Fruit fly (Drosophila melanogaster) whole organism: ENCODE data around the gene Mipp2.

Experiments used
- CG8478 ChIP-seq: fragments of >200 bp; optimal IDR thresholded peaks from 2 replicates; lab custom pipeline; 2018; ENCODE audit warnings: inconsistent platforms
- Dll ChIP-seq: fragments of >200 bp; optimal IDR thresholded peaks from 2 replicates; lab custom pipeline; 2017
- EcR ChIP-seq, 2 experiments: fragments of >200 bp; optimal IDR thresholded peaks; 2 replicates each; lab custom pipeline; 2017; ENCODE audit warnings: missing biosample characterization in 2 of 2, missing genetic modification characterization in 2 of 2, missing genetic modification reagents in 2 of 2
- pan ChIP-seq: fragments of >200 bp; optimal IDR thresholded peaks from 2 replicates; lab custom pipeline; 2017
- psq ChIP-seq: fragments of >200 bp; optimal IDR thresholded peaks from 2 replicates; lab custom pipeline; 2017
- usp ChIP-seq: fragments of >200 bp; optimal IDR thresholded peaks from 2 replicates; lab custom pipeline; 2017; ENCODE audit warnings: missing biosample characterization, missing genetic modification characterization, mixed read lengths

The Mipp2 gene

DNA sequence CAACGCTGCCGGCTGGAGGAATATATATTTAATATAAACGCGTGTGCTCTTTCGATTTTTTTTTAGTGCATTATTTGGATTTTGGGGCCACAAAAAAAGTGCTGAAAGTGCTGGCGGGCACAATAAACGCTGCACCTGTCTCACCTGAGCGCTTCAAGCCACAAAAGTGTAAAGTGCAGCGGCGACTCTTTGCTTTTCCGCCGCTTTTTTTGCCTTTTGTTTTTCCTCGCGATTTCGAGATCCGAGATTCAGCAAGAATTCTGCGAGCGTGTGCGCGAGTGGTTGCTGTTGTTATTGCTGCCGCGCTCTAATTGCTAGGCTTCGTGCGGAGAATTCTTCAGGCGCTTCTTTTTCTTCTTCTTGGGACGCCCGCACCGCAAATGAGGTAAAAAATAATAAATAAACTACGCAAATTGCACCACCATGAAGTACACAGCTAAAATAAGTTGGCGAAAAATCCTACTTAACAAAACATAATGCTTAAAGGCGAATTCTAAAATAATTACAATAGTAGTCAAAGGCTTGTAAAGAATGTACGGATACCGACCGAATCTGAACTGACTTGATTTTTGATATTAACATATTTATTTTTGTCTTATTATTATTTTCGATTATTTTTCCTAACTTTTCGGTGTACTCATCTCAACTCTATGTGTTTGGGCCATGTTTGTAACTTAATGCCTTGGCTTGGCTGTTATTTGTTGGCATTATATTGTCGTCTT lies 40.2 kb downstream of the Mipp2 start:
- TF ChIP-seq CG8478 (lab: Kevin White, UChicago) = no peak
- TF ChIP-seq EcR (GFP tag; optimal IDR thresholded peaks at IDR 0.05; lab: Kevin White, UChicago) = no peak
- no peak for TF ChIP-seq usp (GFP tag; lab: Kevin White, UChicago)
- no peak for TF ChIP-seq Dll (lab: Kevin White, UChicago)
- no peak for TF ChIP-seq pan
- TF ChIP-seq psq (lab: Kevin White, UChicago) = no peak

dm6 chrX:6050282-6050934 lies 40.9 kb downstream of the Mipp2 start, which contains the start of gene CG5921:
TSS of gene CG5921 (plus strand) at chrX:6050828.
- TF ChIP-seq CG8478 (lab: Kevin White, UChicago) (no peak), pan (no peak), usp (GFP tag; lab: Kevin White, UChicago) (no peak), EcR (GFP tag; optimal IDR thresholded peaks at IDR 0.05; lab: Kevin White, UChicago) (no peak), psq (lab: Kevin White, UChicago) (no peak)

dm6 chrX:6039431-6040016 lies 51.7 kb downstream of the Mipp2 start, which contains the start of gene CG5937:
TSS of gene CG5937 (plus strand) at chrX:6040005.
- TF ChIP-seq EcR (GFP tag; optimal IDR thresholded peaks at IDR 0.05; lab: Kevin White, UChicago) (no peak), psq (lab: Kevin White, UChicago) (no peak), pan (no peak), Dll (lab: Kevin White, UChicago) (no peak), usp (GFP tag; lab: Kevin White, UChicago) (no peak), CG8478 (lab: Kevin White, UChicago) (no peak)

- TF ChIP-seq EcR (GFP tag; optimal IDR thresholded peaks at IDR 0.05; lab: Kevin White, UChicago) (no peak), pan (no peak), psq (lab: Kevin White, UChicago) (no peak), Dll (lab: Kevin White, UChicago) (no peak), usp (GFP tag; lab: Kevin White, UChicago) (no peak), CG8478 (lab: Kevin White, UChicago) (no peak)
Measured at dm6 chrX:6037180-6037946, 53.9 kb downstream of the Mipp2 start, which contains the start of the genes rux and MCTS1. TSS of gene rux (minus strand) at chrX:6037800. TSS of gene MCTS1 (plus strand) at chrX:6037892.

DNA sequence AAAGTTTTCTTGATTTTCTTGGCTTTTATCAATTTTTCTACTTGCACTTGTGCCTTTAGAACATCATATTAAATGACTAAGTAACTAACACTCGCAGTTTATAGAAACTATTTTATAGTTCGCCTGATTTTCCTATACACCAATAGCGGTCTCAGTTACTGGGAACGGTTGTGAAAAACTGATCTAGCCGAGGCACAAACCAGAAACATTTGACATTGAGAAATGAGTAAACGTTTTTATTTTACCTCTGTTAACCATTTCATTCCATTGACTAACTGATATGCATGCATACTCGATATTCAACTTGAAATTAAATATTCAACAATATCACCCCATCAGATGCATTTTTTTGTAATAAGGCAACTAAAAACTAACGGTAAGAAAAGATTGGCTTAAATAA lies 55.9 kb downstream of the Mipp2 start:
- TF ChIP-seq Dll (lab: Kevin White, UChicago) (no peak), psq (lab: Kevin White, UChicago) (no peak), pan (no peak), usp (GFP tag; lab: Kevin White, UChicago) (no peak), CG8478 (lab: Kevin White, UChicago) (no peak), EcR (GFP tag; optimal IDR thresholded peaks at IDR 0.05; lab: Kevin White, UChicago) (no peak)

- TF ChIP-seq Dll (lab: Kevin White, UChicago) (no peak), CG8478 (lab: Kevin White, UChicago) (no peak), EcR (GFP tag; optimal IDR thresholded peaks at IDR 0.05; lab: Kevin White, UChicago) (no peak), psq (lab: Kevin White, UChicago) (no peak), pan (no peak), usp (GFP tag; lab: Kevin White, UChicago) (no peak)
Measured at dm6 chrX:6034741-6035140, 56.5 kb downstream of the Mipp2 start.

- TF ChIP-seq CG8478 (lab: Kevin White, UChicago) = no peak
- no peak for TF ChIP-seq Dll (lab: Kevin White, UChicago)
- no peak for TF ChIP-seq usp (GFP tag; lab: Kevin White, UChicago)
- TF ChIP-seq pan = no peak
- no peak for TF ChIP-seq EcR (GFP tag; optimal IDR thresholded peaks at IDR 0.05; lab: Kevin White, UChicago)
- TF ChIP-seq psq (lab: Kevin White, UChicago) = no peak
Measured at dm6 chrX:6032826-6033225, 58.4 kb downstream of the Mipp2 start.
